Fruit fly (Drosophila melanogaster): ENCODE results near the gene vig.

The vig gene

dm6 chr2L:15061368-15061767 lies 8.7 kb downstream of the vig start, which contains the start of the genes solo and vas (continued):
- no peak for TF ChIP-seq Rx (GFP tag; IDR thresholded peaks at IDR 0.05)
- no peak for TF ChIP-seq Lpt (GFP tag; optimal IDR thresholded peaks at IDR 0.05)
- TF ChIP-seq CG10654 (GFP tag; optimal IDR thresholded peaks at IDR 0.05), result peak; percentile 40
- no peak for TF ChIP-seq oc (tag; optimal IDR thresholded peaks at IDR 0.05)
- TF ChIP-seq CG17361 (GFP tag; IDR thresholded peaks at IDR 0.05), result peak; percentile 49
- TF ChIP-seq Dek (tag; optimal IDR thresholded peaks at IDR 0.05), result peak; percentile 77
- peak; percentile 77 for TF ChIP-seq Med (GFP tag)
- no peak for TF ChIP-seq shn (GFP tag; optimal IDR thresholded peaks at IDR 0.05)
- TF ChIP-seq esg (GFP tag; conservative IDR thresholded peaks at IDR 0.05), result peak; percentile 48
- no peak for TF ChIP-seq cas (GFP tag; IDR thresholded peaks at IDR 0.05)
- TF ChIP-seq CG12391 (tag; optimal IDR thresholded peaks at IDR 0.05), result peak; percentile 83
- no peak for TF ChIP-seq gt (GFP tag; IDR thresholded peaks at IDR 0.05)
- no peak for TF ChIP-seq ERR (GFP tag; optimal IDR thresholded peaks at IDR 0.05)
- no peak for TF ChIP-seq Kr (GFP tag; optimal IDR thresholded peaks at IDR 0.05)
- 0 out of 3 replicates have a peak, but pooled peaks have one; percentile 32 for TF ChIP-seq Mrtf (GFP tag; IDR thresholded peaks at IDR 0.05)
- TF ChIP-seq br (optimal IDR thresholded peaks at IDR 0.05), result no peak
- TF ChIP-seq row (GFP tag; IDR thresholded peaks at IDR 0.05), result peak; percentile 78
- no peak for TF ChIP-seq Jarid2 (GFP tag; optimal IDR thresholded peaks at IDR 0.05)
- TF ChIP-seq Fer2 (tag; optimal IDR thresholded peaks at IDR 0.05), result no peak
- TF ChIP-seq CG17912 (GFP tag; optimal IDR thresholded peaks at IDR 0.05), result no peak
- TF ChIP-seq Neu2 (GFP tag; optimal IDR thresholded peaks at IDR 0.05; ENCODE audit: borderline replicate concordance), result no peak
- peak; percentile 68 for TF ChIP-seq grau (tag; optimal IDR thresholded peaks at IDR 0.05)
- no peak for TF ChIP-seq CG12236 (GFP tag; optimal IDR thresholded peaks at IDR 0.05)
- TF ChIP-seq maf-S (GFP tag; optimal IDR thresholded peaks at IDR 0.05), result no peak
- TF ChIP-seq Bgb (GFP tag; IDR thresholded peaks at IDR 0.05; ENCODE audit: partially characterized antibody), result peak; percentile 24; the same call in 1 of the 2 replicates
- TF ChIP-seq CG10321 (GFP tag; IDR thresholded peaks at IDR 0.05), result no peak
- TF ChIP-seq lilli (GFP tag; optimal IDR thresholded peaks at IDR 0.05), result peak; percentile 27
- TF ChIP-seq Ets65A (GFP tag), result no peak
- no peak for TF ChIP-seq repo (GFP tag; optimal IDR thresholded peaks at IDR 0.05)
- TF ChIP-seq CG1792 (GFP tag; optimal IDR thresholded peaks at IDR 0.05), result no peak
- no peak for TF ChIP-seq CG14965 (GFP tag; optimal IDR thresholded peaks at IDR 0.05; ENCODE audit: borderline replicate concordance)
- TF ChIP-seq CG33213 (GFP tag; optimal IDR thresholded peaks at IDR 0.05), result no peak
- TF ChIP-seq ems (GFP tag; optimal IDR thresholded peaks at IDR 0.05), result no peak
- TF ChIP-seq CG9437 (GFP tag; optimal IDR thresholded peaks at IDR 0.05), result peak; percentile 20
- TF ChIP-seq dmrt11E (tag; optimal IDR thresholded peaks at IDR 0.05), result peak; percentile 60
- no peak for TF ChIP-seq Antp (GFP tag; optimal IDR thresholded peaks at IDR 0.05)
- no peak for TF ChIP-seq yki (optimal IDR thresholded peaks at IDR 0.05)
- no peak for TF ChIP-seq abd-A (tag; optimal IDR thresholded peaks at IDR 0.05)
- TF ChIP-seq wek (GFP tag; optimal IDR thresholded peaks at IDR 0.05), result no peak
- TF ChIP-seq CG13123 (GFP tag; optimal IDR thresholded peaks at IDR 0.05), result no peak
- no peak for TF ChIP-seq HLH54F (GFP tag; optimal IDR thresholded peaks at IDR 0.05)
- TF ChIP-seq Dp (GFP tag; optimal IDR thresholded peaks at IDR 0.05), result peak; percentile 15
- no peak for TF ChIP-seq Max (GFP tag; optimal IDR thresholded peaks at IDR 0.05)
- peak; percentile 31 for TF ChIP-seq bcd (GFP tag; optimal IDR thresholded peaks at IDR 0.05)
- TF ChIP-seq ac (GFP tag; optimal IDR thresholded peaks at IDR 0.05), result no peak
- no peak for TF ChIP-seq CG5245 (GFP tag; optimal IDR thresholded peaks at IDR 0.05)
- TF ChIP-seq CG32767 (GFP tag; IDR thresholded peaks at IDR 0.05), result no peak
- TF ChIP-seq schlank (tag; optimal IDR thresholded peaks at IDR 0.05), result no peak
- TF ChIP-seq Hr3 (GFP tag; optimal IDR thresholded peaks at IDR 0.05), result no peak
- no peak for TF ChIP-seq vfl (GFP tag; optimal IDR thresholded peaks at IDR 0.05)
- no peak for TF ChIP-seq Ravus (GFP tag; IDR thresholded peaks at IDR 0.05)
- no peak for TF ChIP-seq bab2 (GFP tag; optimal IDR thresholded peaks at IDR 0.05)
- peak; percentile 54; the same call in 1 of the 3 replicates for TF ChIP-seq Opbp (GFP tag; IDR thresholded peaks at IDR 0.05; ENCODE audit: partially characterized antibody)

Data from whole organism, embryonic.